Worm (Caenorhabditis elegans): ENCODE results near the gene K02D10.3.
A peak's percentile ranks its signal among the peaks of the same experiment; 100 is the strongest.

Gene K02D10.3

ce11 chrIII:8797211-8797733 lies 25.5 kb upstream of the K02D10.3 start (continued):
- TF ChIP-seq pag-3 (tag; optimal IDR thresholded peaks at IDR 0.05; ENCODE audit: borderline replicate concordance, insufficient read depth) (peak; percentile 30), tbx-2 (tag; optimal IDR thresholded peaks at IDR 0.05) (peak; percentile 86), zip-4 (GFP tag; optimal IDR thresholded peaks at IDR 0.05) (peak; percentile 35), mep-1 (tag; optimal IDR thresholded peaks at IDR 0.05) (peak; percentile 84), dpl-1 (GFP tag; optimal IDR thresholded peaks at IDR 0.05) (peak in 2 of 3 experiments; percentile 27 to 48), fkh-4 (tag; optimal IDR thresholded peaks at IDR 0.05; ENCODE audit: borderline replicate concordance) (peak; percentile 11), ceh-63 (GFP tag; optimal IDR thresholded peaks at IDR 0.05) (no peak), aha-1 (tag; optimal IDR thresholded peaks at IDR 0.05) (no peak), C34B4.2 (tag; optimal IDR thresholded peaks at IDR 0.05) (no peak), egl-27 (tag; optimal IDR thresholded peaks at IDR 0.05) (peak; percentile 52 to 55), nhr-47 (tag; optimal IDR thresholded peaks at IDR 0.05) (peak; percentile 88), ces-1 (GFP tag; optimal IDR thresholded peaks at IDR 0.05) (no peak), nhr-90 (tag; optimal IDR thresholded peaks at IDR 0.05; ENCODE audit: poor library complexity) (peak; percentile 85), pqm-1 (tag; optimal IDR thresholded peaks at IDR 0.05) (no peak), lin-13 (GFP tag; optimal IDR thresholded peaks at IDR 0.05) (peak; percentile 77), C04F5.9 (tag; optimal IDR thresholded peaks at IDR 0.05) (peak; percentile 40), hlh-17 (GFP tag; optimal IDR thresholded peaks at IDR 0.05; ENCODE audit: borderline replicate concordance) (no peak), lin-14 (GFP tag; optimal IDR thresholded peaks at IDR 0.05) (peak; percentile 98), grh-1 (GFP tag; IDR thresholded peaks at IDR 0.05) (peak; percentile 60), nhr-76 (tag; optimal IDR thresholded peaks at IDR 0.05) (no peak), hlh-4 (tag; optimal IDR thresholded peaks at IDR 0.05) (no peak), ceh-8 (GFP tag; optimal IDR thresholded peaks at IDR 0.05) (peak; percentile 28), vab-15 (tag; optimal IDR thresholded peaks at IDR 0.05) (peak; percentile 25), dsc-1 (tag; optimal IDR thresholded peaks at IDR 0.05) (peak; percentile 91), jun-1 (tag; optimal IDR thresholded peaks at IDR 0.05) (peak; percentile 84), nhr-11 (tag; optimal IDR thresholded peaks at IDR 0.05) (peak; percentile 76), nhr-20 (tag; optimal IDR thresholded peaks at IDR 0.05) (peak; percentile 89), elt-3 (tag; optimal IDR thresholded peaks at IDR 0.05) (peak in 5 of 6 experiments; percentile 2 to 87 (median 69)), nhr-19 (GFP tag; conservative IDR thresholded peaks at IDR 0.05) (peak; percentile 72), F16B12.6 (tag; optimal IDR thresholded peaks at IDR 0.05) (no peak), lin-35 (GFP tag; optimal IDR thresholded peaks at IDR 0.05) (peak; percentile 70 to 82), mdl-1 (tag; optimal IDR thresholded peaks at IDR 0.05) (peak; percentile 20 to 92), ceh-82 (tag; optimal IDR thresholded peaks at IDR 0.05) (peak; percentile 68 to 73 (median 69)), unc-62 (GFP tag; optimal IDR thresholded peaks at IDR 0.05) (no peak), nhr-237 (tag; optimal IDR thresholded peaks at IDR 0.05) (no peak), blmp-1 (tag; optimal IDR thresholded peaks at IDR 0.05) (peak; percentile 79), unc-30 (tag; optimal IDR thresholded peaks at IDR 0.05) (no peak), zag-1 (tag; optimal IDR thresholded peaks at IDR 0.05) (peak; percentile 71), irx-1 (tag; optimal IDR thresholded peaks at IDR 0.05) (peak; percentile 68), swsn-7 (tag; optimal IDR thresholded peaks at IDR 0.05) (peak; percentile 87), nhr-28 (tag; optimal IDR thresholded peaks at IDR 0.05) (no peak), nhr-71 (tag; optimal IDR thresholded peaks at IDR 0.05) (peak; percentile 95), skn-1 (tag; optimal IDR thresholded peaks at IDR 0.05) (no peak), fkh-8 (tag; optimal IDR thresholded peaks at IDR 0.05) (peak; percentile 93), sup-37 (GFP tag; optimal IDR thresholded peaks at IDR 0.05) (peak; percentile 38), sox-4 (tag; optimal IDR thresholded peaks at IDR 0.05) (peak; percentile 73), ama-1 (optimal IDR thresholded peaks at IDR 0.05) (no peak), efl-1 (optimal IDR thresholded peaks at IDR 0.05) (peak; percentile 65 to 81), efl-1 (GFP tag; optimal IDR thresholded peaks at IDR 0.05 in 1 of 2) (peak; percentile 31 to 93), C16A3.4 (tag; optimal IDR thresholded peaks at IDR 0.05) (peak; percentile 82), efl-3 (GFP tag; optimal IDR thresholded peaks at IDR 0.05) (no peak), xbp-1 (tag; optimal IDR thresholded peaks at IDR 0.05) (peak; percentile 70)
